Fruit fly (Drosophila melanogaster) whole organism, wandering third instar larva: Measurements from ENCODE around the gene TMEM216.

Experiments used
- Abd-B ChIP-seq: fragments of >200 bp; optimal IDR thresholded peaks from 2 replicates; lab custom pipeline; 2017; ENCODE audit warnings: missing biosample characterization, missing genetic modification characterization
- CG32264 ChIP-seq: fragments of 200-800 bp; sonication (Bioruptor generic); optimal IDR thresholded peaks from 2 replicates; lab custom pipeline; 2016; ENCODE audit warnings: missing biosample characterization, missing genetic modification characterization
- CG9705 ChIP-seq: fragments of 200-800 bp; sonication (Bioruptor generic); optimal IDR thresholded peaks from 2 replicates; lab custom pipeline; 2018; ENCODE audit warnings: missing biosample characterization, mild to moderate bottlenecking, missing genetic modification characterization
- CrebA ChIP-seq: fragments of 200-800 bp; sonication (Bioruptor generic); optimal IDR thresholded peaks from 2 replicates; lab custom pipeline; 2016; ENCODE audit warnings: missing biosample characterization, mild to moderate bottlenecking, missing genetic modification characterization, borderline replicate concordance
- Dfd ChIP-seq: fragments of >200 bp; optimal IDR thresholded peaks from 2 replicates; lab custom pipeline; 2017; ENCODE audit warnings: missing biosample characterization, missing genetic modification characterization
- Dif ChIP-seq: fragments of 200-275, 200-300 bp; sonication (Bioruptor generic); optimal IDR thresholded peaks from 2 replicates; lab custom pipeline; 2018; ENCODE audit warnings: missing biosample characterization, missing genetic modification characterization; ENCODE audit not compliant: partially characterized antibody
- HLH106 ChIP-seq: fragments of 200-800 bp; optimal IDR thresholded peaks from 3 replicates; lab custom pipeline; 2019; ENCODE audit warnings: missing biosample characterization, mild to moderate bottlenecking, missing genetic modification characterization, moderate library complexity
- Hnf4 ChIP-seq: fragments of 200-800 bp; sonication (Bioruptor generic); optimal IDR thresholded peaks from 2 replicates; lab custom pipeline; 2016; ENCODE audit warnings: missing biosample characterization, mild to moderate bottlenecking, missing genetic modification characterization
- Hr78 ChIP-seq: fragments of >200 bp; optimal IDR thresholded peaks from 2 replicates; lab custom pipeline; 2017; ENCODE audit warnings: missing biosample characterization, missing genetic modification characterization
- Hr83 ChIP-seq: fragments of 200-300 bp; sonication (Bioruptor generic); optimal IDR thresholded peaks from 2 replicates; lab custom pipeline; 2016; ENCODE audit warnings: missing biosample characterization, mild to moderate bottlenecking, missing genetic modification characterization, moderate library complexity; ENCODE audit not compliant: poor library complexity, severe bottlenecking
- Jra ChIP-seq: sonication (Bioruptor generic); optimal IDR thresholded peaks from 2 replicates; lab custom pipeline; 2016; ENCODE audit warnings: missing biosample characterization, missing genetic modification characterization
- Mio ChIP-seq: sonication (Bioruptor generic); optimal IDR thresholded peaks from 2 replicates; lab custom pipeline; 2016; ENCODE audit warnings: missing biosample characterization, missing genetic modification characterization
- N ChIP-seq: fragments of >200 bp; optimal IDR thresholded peaks from 2 replicates; lab custom pipeline; 2018; ENCODE audit warnings: missing biosample characterization, missing external identifiers, missing genetic modification characterization
- OdsH ChIP-seq: fragments of 200-800 bp; sonication (Bioruptor generic); optimal IDR thresholded peaks from 2 replicates; lab custom pipeline; 2016; ENCODE audit warnings: missing biosample characterization, mild to moderate bottlenecking, missing genetic modification characterization
- Rel ChIP-seq, 2 experiments: fragments of 200-800 bp; sonication (Bioruptor generic) in 1 of 2; optimal IDR thresholded peaks; 2 replicates in 1 of 2; 3 replicates in 1 of 2; lab custom pipeline; 2016 to 2019; ENCODE audit warnings: mild to moderate bottlenecking in 2 of 2, missing biosample characterization in 2 of 2, missing genetic modification characterization in 2 of 2, moderate library complexity in 1 of 2
- Sp1 ChIP-seq: fragments of 200-800 bp; sonication (Bioruptor generic); optimal IDR thresholded peaks from 3 replicates; lab custom pipeline; 2019; ENCODE audit warnings: missing biosample characterization, mild to moderate bottlenecking, missing genetic modification characterization, moderate library complexity
- Vsx2 ChIP-seq: fragments of 200-300, 225-300 bp; sonication (Bioruptor generic); optimal IDR thresholded peaks from 2 replicates; lab custom pipeline; 2018; ENCODE audit warnings: missing biosample characterization, missing genetic modification characterization; ENCODE audit not compliant: partially characterized antibody
- br ChIP-seq: fragments of 200-800 bp; sonication (Bioruptor generic); optimal IDR thresholded peaks from 2 replicates; lab custom pipeline; 2016; ENCODE audit warnings: missing biosample characterization, missing genetic modification characterization
- brk ChIP-seq: fragments of 200-800 bp; sonication (Bioruptor generic); optimal IDR thresholded peaks from 2 replicates; lab custom pipeline; 2016; ENCODE audit warnings: missing biosample characterization, mild to moderate bottlenecking, missing genetic modification characterization
- dl ChIP-seq, 2 experiments: fragments of 175-275, 200-275 bp in 1 of 2; fragments of 200-275 bp in 1 of 2; sonication (Bioruptor generic); optimal IDR thresholded peaks; lab custom pipeline; 2018; ENCODE audit warnings: mild to moderate bottlenecking in 2 of 2, missing biosample characterization in 2 of 2, missing genetic modification characterization in 2 of 2, moderate library complexity in 2 of 2; ENCODE audit not compliant: partially characterized antibody in 2 of 2, insufficient read depth in 1 of 2
- dmrt93B ChIP-seq: fragments of 200-800 bp; sonication (Bioruptor generic); optimal IDR thresholded peaks from 2 replicates; lab custom pipeline; 2018; ENCODE audit warnings: missing biosample characterization, mild to moderate bottlenecking, missing genetic modification characterization
- dsf ChIP-seq: sonication (Bioruptor generic); optimal IDR thresholded peaks from 2 replicates; lab custom pipeline; 2016; ENCODE audit warnings: missing biosample characterization, missing genetic modification characterization, borderline replicate concordance
- ey ChIP-seq: fragments of 200-800 bp; sonication (Bioruptor generic); optimal IDR thresholded peaks from 2 replicates; lab custom pipeline; 2016; ENCODE audit warnings: missing biosample characterization, missing genetic modification characterization
- foxo ChIP-seq, 2 experiments: fragments of 200-800 bp; sonication (Bioruptor generic); optimal IDR thresholded peaks; 2 replicates in 1 of 2; 3 replicates in 1 of 2; lab custom pipeline; 2016 to 2017; ENCODE audit warnings: missing biosample characterization in 2 of 2, missing genetic modification characterization in 2 of 2
- fru ChIP-seq: fragments of 200-800 bp; sonication (Bioruptor generic); optimal IDR thresholded peaks from 3 replicates; lab custom pipeline; 2016; ENCODE audit warnings: missing biosample characterization, mild to moderate bottlenecking, missing genetic modification characterization
- h ChIP-seq: fragments of 200-800 bp; sonication (Bioruptor generic); optimal IDR thresholded peaks from 3 replicates; lab custom pipeline; 2016; ENCODE audit warnings: missing biosample characterization, mild to moderate bottlenecking, missing genetic modification characterization
- jim ChIP-seq: fragments of 175-275, 200-325 bp; sonication (Bioruptor generic); optimal IDR thresholded peaks from 2 replicates; lab custom pipeline; 2016; ENCODE audit warnings: missing biosample characterization, mild to moderate bottlenecking, missing genetic modification characterization
- pan ChIP-seq: fragments of >200 bp; optimal IDR thresholded peaks from 2 replicates; lab custom pipeline; 2017
- psq ChIP-seq: fragments of 200-800 bp; sonication (Bioruptor generic); optimal IDR thresholded peaks from 3 replicates; lab custom pipeline; 2017; ENCODE audit warnings: missing biosample characterization, mild to moderate bottlenecking, missing genetic modification characterization, moderate library complexity
- rgr ChIP-seq: fragments of 200-800 bp; sonication (Bioruptor generic); optimal IDR thresholded peaks from 3 replicates; lab custom pipeline; 2016; ENCODE audit warnings: missing biosample characterization, mild to moderate bottlenecking, missing genetic modification characterization
- sage ChIP-seq: fragments of 200-800 bp; sonication (Bioruptor generic); optimal IDR thresholded peaks from 2 replicates; lab custom pipeline; 2016; ENCODE audit warnings: missing biosample characterization, mild to moderate bottlenecking, missing genetic modification characterization
- tai ChIP-seq: sonication (Bioruptor generic); optimal IDR thresholded peaks from 2 replicates; lab custom pipeline; 2016; ENCODE audit warnings: missing biosample characterization, missing genetic modification characterization
- usp ChIP-seq: fragments of >200 bp; optimal IDR thresholded peaks from 2 replicates; lab custom pipeline; 2017; ENCODE audit warnings: missing biosample characterization, missing genetic modification characterization
- woc ChIP-seq: sonication (Bioruptor generic); optimal IDR thresholded peaks from 2 replicates; lab custom pipeline; 2016; ENCODE audit warnings: missing biosample characterization, mild to moderate bottlenecking, missing genetic modification characterization

Gene TMEM216

dm6 chr3R:8747871-8748775 lies 32.1 kb downstream of the TMEM216 start:
- TF ChIP-seq CrebA = peak; percentile 10
- TF ChIP-seq psq (GFP tag; lab: Kevin White, UChicago) = peak; percentile 57
- peak; percentile 15 for TF ChIP-seq dsf (GFP tag; lab: Kevin White, UChicago)
- TF ChIP-seq CG32264 (GFP tag; lab: Kevin White, UChicago) = peak; percentile 6
- no peak for TF ChIP-seq pan (lab: Kevin White, UChicago)
- TF ChIP-seq h (GFP tag; lab: Kevin White, UChicago) = peak; percentile 80
- no peak for TF ChIP-seq Hr78 (GFP tag; lab: Kevin White, UChicago)
- TF ChIP-seq fru (GFP tag; lab: Kevin White, UChicago) = peak; percentile 83
- TF ChIP-seq N = peak; percentile 40
- TF ChIP-seq dmrt93B = peak; percentile 72
- TF ChIP-seq Mio (GFP tag; lab: Kevin White, UChicago) = no peak
- TF ChIP-seq Hnf4 (GFP tag; lab: Kevin White, UChicago) = no peak
- peak; percentile 59 for TF ChIP-seq brk
- TF ChIP-seq jim (GFP tag; lab: Kevin White, UChicago) = no peak
- TF ChIP-seq usp (GFP tag; lab: Kevin White, UChicago) = no peak
- TF ChIP-seq OdsH (GFP tag; lab: Kevin White, UChicago) = peak; percentile 77
- TF ChIP-seq Jra = no peak
- TF ChIP-seq sage (GFP tag; lab: Kevin White, UChicago) = peak; percentile 60
- TF ChIP-seq br (GFP tag; lab: Kevin White, UChicago) = peak; percentile 55
- no peak for TF ChIP-seq Abd-B
- TF ChIP-seq ey (GFP tag; lab: Kevin White, UChicago) = peak; percentile 32
- peak; percentile 12 for TF ChIP-seq Rel (GFP tag; optimal IDR thresholded peaks at IDR 0.05; lab: Kevin White, UChicago)
- peak; percentile 75 for TF ChIP-seq Rel (tag; optimal IDR thresholded peaks at IDR 0.05; lab: Kevin White, UChicago)
- TF ChIP-seq CG9705 (GFP tag; lab: Kevin White, UChicago) = peak; percentile 61
- TF ChIP-seq rgr (GFP tag; lab: Kevin White, UChicago) = peak; percentile 74
- TF ChIP-seq Sp1 (GFP tag; lab: Kevin White, UChicago) = peak; percentile 88
- TF ChIP-seq Dfd = no peak
- TF ChIP-seq HLH106 (tag; lab: Kevin White, UChicago) = peak; percentile 88
- TF ChIP-seq Dif = no peak
- TF ChIP-seq foxo (GFP tag; optimal IDR thresholded peaks at IDR 0.05; lab: Kevin White, UChicago) = peak in 1 of 2 experiments; percentile 79
- peak; percentile 17 for TF ChIP-seq woc
- TF ChIP-seq Hr83 = no peak
- TF ChIP-seq, all 38 proteins: peak for 20

- TF ChIP-seq dmrt93B (no peak), rgr (GFP tag; lab: Kevin White, UChicago) (peak; percentile 52), Dfd (no peak), Sp1 (GFP tag; lab: Kevin White, UChicago) (no peak), brk (no peak), dsf (GFP tag; lab: Kevin White, UChicago) (no peak), h (GFP tag; lab: Kevin White, UChicago) (no peak), fru (GFP tag; lab: Kevin White, UChicago) (no peak), jim (GFP tag; lab: Kevin White, UChicago) (no peak), dl (GFP tag; optimal IDR thresholded peaks at IDR 0.05; lab: Kevin White, UChicago; ENCODE audit: insufficient read depth in 1 of 2, partially characterized antibody in 2 of 2) (no peak), Hr78 (GFP tag; lab: Kevin White, UChicago) (no peak), woc (no peak), Hr83 (peak; percentile 86), N (no peak)
- TF ChIP-seq, all 38 proteins: peak for 2
Observed at dm6 chr3R:8748776-8749126, 32.7 kb downstream of the TMEM216 start.

dm6 chr3R:8767998-8768397 lies 52.0 kb downstream of the TMEM216 start, which contains the start of the genes CG34135 and CG11768:
Gene CG34135 (minus strand): TSS chr3R:8768191.
Gene CG11768 (minus strand): TSS chr3R:8768200.
- TF ChIP-seq tai (GFP tag; lab: Kevin White, UChicago) (no peak), Hr83 (no peak), fru (GFP tag; lab: Kevin White, UChicago) (no peak), Dfd (no peak), Vsx2 (GFP tag; lab: Kevin White, UChicago) (no peak), CG9705 (GFP tag; lab: Kevin White, UChicago) (no peak), Dif (no peak)
